Worm (Caenorhabditis elegans) whole organism, L4 larva: ENCODE results near the gene Y57A10C.8.

Source experiments
- egl-27 ChIP-seq: sonication (generic microtip); optimal IDR thresholded peaks from 3 replicates; lab custom pipeline; 2017; ENCODE audit warnings: missing biosample characterization, missing genetic modification reagents, missing genetic modification characterization
- nhr-237 ChIP-seq: sonication (generic microtip); optimal IDR thresholded peaks from 2 replicates; lab custom pipeline; 2017; ENCODE audit warnings: missing biosample characterization, missing genetic modification characterization
- nhr-28 ChIP-seq: fragments of 150-350 bp; optimal IDR thresholded peaks from 2 replicates; lab custom pipeline; 2014; ENCODE audit warnings: missing biosample characterization, missing genetic modification characterization

DNA sequence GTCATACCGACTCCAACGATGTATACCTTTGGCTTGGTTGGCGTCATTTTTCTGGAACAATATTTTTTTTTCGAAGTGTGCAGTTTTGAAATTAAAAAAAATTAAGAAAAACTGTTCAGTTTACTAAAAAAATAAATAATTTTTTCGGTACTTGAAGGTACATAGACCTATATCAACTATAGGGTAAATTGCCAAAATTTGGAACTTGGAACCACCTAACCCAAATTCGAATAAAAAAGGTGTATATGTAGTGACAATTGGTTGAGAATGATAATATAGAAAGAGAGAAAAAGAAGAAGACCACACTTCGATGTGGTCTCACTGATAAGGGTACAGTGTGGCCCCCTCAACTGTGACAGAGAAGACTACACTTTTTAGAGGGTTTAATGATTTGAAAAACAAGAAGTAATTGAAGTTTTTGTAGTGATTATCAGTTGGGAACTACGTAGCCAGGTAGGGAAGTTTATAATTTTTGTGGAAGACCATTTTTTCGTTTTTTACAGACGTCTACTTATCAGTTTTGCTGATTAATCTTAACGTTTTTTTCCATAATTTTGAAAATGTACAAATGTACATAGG lies 3.9 kb downstream of the Y57A10C.8 start, which contains the start of gene daf-22:
- TF ChIP-seq egl-27 (tag; lab: Kevin White, UChicago) = no peak
- TF ChIP-seq nhr-237 (tag; lab: Kevin White, UChicago) = no peak
- TF ChIP-seq nhr-28 = peak; percentile 100
